Fruit fly (Drosophila melanogaster) whole organism: Measurements from ENCODE around the gene CG14961.

Experiments
- CG8478 ChIP-seq: fragments of >200 bp; optimal IDR thresholded peaks from 2 replicates; lab custom pipeline; 2018; ENCODE audit warnings: inconsistent platforms
- Dll ChIP-seq: fragments of >200 bp; optimal IDR thresholded peaks from 2 replicates; lab custom pipeline; 2017
- EcR ChIP-seq, 2 experiments: fragments of >200 bp; optimal IDR thresholded peaks; 2 replicates each; lab custom pipeline; 2017; ENCODE audit warnings: missing biosample characterization in 2 of 2, missing genetic modification characterization in 2 of 2, missing genetic modification reagents in 2 of 2
- pan ChIP-seq: fragments of >200 bp; optimal IDR thresholded peaks from 2 replicates; lab custom pipeline; 2017
- psq ChIP-seq: fragments of >200 bp; optimal IDR thresholded peaks from 2 replicates; lab custom pipeline; 2017
- usp ChIP-seq: fragments of >200 bp; optimal IDR thresholded peaks from 2 replicates; lab custom pipeline; 2017; ENCODE audit warnings: missing biosample characterization, missing genetic modification characterization, mixed read lengths

CG14961 gene

DNA sequence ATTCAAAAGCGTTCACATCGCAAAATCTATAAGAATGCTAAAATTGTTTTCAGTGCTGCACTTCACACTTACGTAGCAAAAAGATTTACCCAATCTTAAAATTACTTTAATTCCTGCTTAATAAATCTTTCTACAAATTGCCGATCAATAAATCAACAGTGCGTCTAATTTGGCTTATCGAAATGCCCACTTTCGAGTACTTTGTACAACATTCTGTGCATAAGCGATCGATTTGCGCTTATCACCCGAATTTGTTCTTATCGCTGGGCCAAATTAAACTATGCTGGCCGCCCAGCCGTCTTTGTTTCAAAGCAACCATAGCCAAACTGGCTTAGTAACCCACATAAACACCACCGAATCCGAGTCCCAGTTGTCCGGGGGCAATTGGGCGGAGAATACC, 23.3 kb upstream of the CG14961 start:
- TF ChIP-seq psq (lab: Kevin White, UChicago) (no peak), CG8478 (lab: Kevin White, UChicago) (no peak), pan (lab: Kevin White, UChicago) (no peak), Dll (lab: Kevin White, UChicago) (no peak), usp (GFP tag; lab: Kevin White, UChicago) (no peak), EcR (GFP tag; optimal IDR thresholded peaks at IDR 0.05; lab: Kevin White, UChicago) (no peak)

DNA sequence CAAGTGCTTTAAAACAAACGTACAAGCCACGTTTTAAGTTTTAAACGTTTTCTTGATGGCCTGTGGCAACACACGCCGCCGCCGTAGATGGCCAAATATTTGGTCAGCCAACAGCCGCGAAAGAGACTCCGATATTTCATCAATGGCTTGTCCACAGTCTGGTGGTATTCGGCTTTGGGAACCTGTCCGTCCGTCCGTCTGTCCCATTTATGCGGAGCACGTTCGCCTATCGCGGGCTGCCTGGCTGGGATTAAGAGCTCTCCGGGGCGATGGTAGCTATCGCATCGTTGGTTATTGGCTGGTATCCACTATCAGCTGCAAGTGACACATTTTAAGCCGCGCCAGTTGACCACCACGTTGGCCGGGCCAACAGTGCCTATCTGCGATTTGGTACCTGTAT, 22.3 kb upstream of the CG14961 start:
- no peak for TF ChIP-seq Dll (lab: Kevin White, UChicago)
- TF ChIP-seq usp (GFP tag; lab: Kevin White, UChicago) = no peak
- no peak for TF ChIP-seq psq (lab: Kevin White, UChicago)
- TF ChIP-seq CG8478 (lab: Kevin White, UChicago) = no peak
- no peak for TF ChIP-seq pan (lab: Kevin White, UChicago)
- no peak for TF ChIP-seq EcR (GFP tag; optimal IDR thresholded peaks at IDR 0.05; lab: Kevin White, UChicago)

DNA sequence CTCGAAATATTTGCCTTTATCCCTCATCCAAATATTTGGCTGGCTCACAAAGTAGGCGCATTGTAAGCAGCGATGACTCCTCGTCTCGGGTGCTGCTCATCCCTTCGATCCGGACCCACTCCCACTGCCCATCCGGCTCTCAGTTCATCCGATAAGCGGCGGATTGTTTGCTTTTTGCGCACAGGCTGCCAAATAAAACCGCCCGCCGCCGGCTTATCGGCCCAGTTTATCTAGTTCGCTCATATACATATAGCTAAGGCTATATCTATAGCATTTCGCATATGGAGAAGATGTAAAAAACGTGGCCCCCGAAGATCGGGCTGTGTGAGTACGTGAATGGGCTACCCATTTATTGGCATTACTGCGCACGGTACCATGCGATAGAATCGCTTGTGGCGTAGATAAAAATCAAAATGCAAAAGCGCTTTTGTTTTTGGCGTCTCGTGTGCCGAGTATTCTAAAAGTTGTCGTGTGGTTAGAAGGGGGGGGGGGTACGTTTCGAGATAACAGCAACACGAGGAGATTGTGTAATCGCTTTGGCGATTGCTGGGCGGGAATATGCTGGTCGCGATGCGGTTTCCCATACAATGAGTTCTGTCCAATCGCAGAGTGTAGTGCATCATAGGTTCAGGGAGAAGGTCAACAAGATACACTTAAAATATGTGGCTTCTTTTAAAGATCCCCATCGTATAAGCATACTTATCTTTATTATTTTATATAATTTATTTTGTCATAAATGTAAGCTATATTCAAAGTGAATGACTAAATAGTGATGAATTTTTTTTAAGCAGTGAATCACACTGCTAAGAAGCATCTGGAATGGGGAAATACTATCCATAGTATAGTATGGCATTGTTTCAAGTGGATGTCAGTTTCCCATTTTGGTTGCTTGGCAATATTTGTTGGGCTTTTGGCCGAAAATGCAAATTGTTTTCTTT, 20.9 kb upstream of the CG14961 start:
- TF ChIP-seq psq (lab: Kevin White, UChicago) = no peak
- no peak for TF ChIP-seq pan (lab: Kevin White, UChicago)
- TF ChIP-seq EcR (GFP tag; optimal IDR thresholded peaks at IDR 0.05; lab: Kevin White, UChicago) = no peak
- TF ChIP-seq CG8478 (lab: Kevin White, UChicago) = no peak
- no peak for TF ChIP-seq Dll (lab: Kevin White, UChicago)
- TF ChIP-seq usp (GFP tag; lab: Kevin White, UChicago) = no peak

DNA sequence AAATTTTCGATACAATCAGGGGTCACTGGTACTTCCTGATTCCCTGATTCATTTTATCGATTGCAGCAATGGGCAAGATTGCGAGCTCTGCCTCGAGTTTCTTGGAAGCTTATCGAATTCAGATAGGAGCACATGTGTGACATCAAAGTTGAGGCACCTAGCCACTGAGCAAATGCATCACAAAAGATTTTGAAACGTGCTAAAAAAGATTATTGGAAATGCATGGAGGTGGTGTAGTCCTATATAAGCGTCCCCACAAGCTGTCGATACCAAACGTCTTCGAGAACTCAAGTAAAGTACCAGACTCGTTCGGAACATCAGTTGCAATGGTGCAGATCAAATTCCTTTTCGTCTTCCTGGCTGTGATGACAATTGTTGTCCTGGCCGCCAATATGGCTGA, 15.8 kb upstream of the CG14961 start, which contains the start of gene Drsl2:
Gene Drsl2, plus strand, starts transcription at position 301 of the 400 bp plus-strand sequence.
- TF ChIP-seq CG8478 (lab: Kevin White, UChicago) (no peak), pan (lab: Kevin White, UChicago) (no peak), psq (lab: Kevin White, UChicago) (no peak), Dll (lab: Kevin White, UChicago) (no peak), EcR (GFP tag; optimal IDR thresholded peaks at IDR 0.05; lab: Kevin White, UChicago) (no peak), usp (GFP tag; lab: Kevin White, UChicago) (no peak)

DNA sequence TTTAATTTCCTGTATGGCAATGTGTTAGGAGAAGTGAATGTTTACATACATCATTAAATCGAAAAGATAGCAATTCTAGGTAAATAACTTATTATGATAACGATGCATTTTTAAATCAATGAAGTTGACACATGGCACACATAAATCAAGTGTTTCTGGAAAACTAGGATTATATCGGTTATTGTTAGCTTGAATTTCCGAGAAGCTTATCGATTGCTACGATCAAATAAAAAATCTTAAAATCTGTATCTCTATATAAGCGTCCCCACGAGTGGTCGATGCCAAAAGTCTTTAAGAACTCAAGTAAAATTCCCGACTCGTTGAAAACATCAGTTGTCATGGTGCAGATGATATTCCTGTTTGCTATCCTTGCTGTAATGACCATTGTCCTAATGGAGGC, 15.2 kb upstream of the CG14961 start, which contains the start of gene Drsl3:
Gene Drsl3, plus strand, starts transcription at position 301 of the 400 bp plus-strand sequence.
- no peak for TF ChIP-seq psq (lab: Kevin White, UChicago)
- no peak for TF ChIP-seq usp (GFP tag; lab: Kevin White, UChicago)
- no peak for TF ChIP-seq pan (lab: Kevin White, UChicago)
- TF ChIP-seq EcR (GFP tag; optimal IDR thresholded peaks at IDR 0.05; lab: Kevin White, UChicago) = no peak
- no peak for TF ChIP-seq Dll (lab: Kevin White, UChicago)
- TF ChIP-seq CG8478 (lab: Kevin White, UChicago) = no peak

DNA sequence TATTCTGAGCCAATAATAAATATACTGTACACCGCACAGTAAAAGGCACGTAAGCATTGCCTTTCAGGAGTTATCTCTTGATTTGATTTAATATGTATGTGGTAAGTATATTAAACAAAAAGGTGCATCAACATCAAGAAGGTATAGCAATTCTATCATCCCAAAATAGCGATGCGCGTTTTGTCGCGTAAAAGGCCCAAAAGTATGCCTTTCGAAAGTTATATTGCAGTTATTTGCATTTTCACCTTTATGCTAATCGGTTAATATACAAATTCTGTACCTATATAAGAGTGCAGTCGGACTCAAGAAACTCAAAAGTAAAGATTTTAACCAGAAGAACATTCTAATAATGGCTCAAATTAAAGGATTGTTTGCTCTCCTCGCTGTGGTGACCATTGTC, 14.6 kb upstream of the CG14961 start, which contains the start of gene Drsl4:
Gene Drsl4, plus strand, starts transcription at position 333 of the 400 bp plus-strand sequence.
- TF ChIP-seq CG8478 (lab: Kevin White, UChicago) (no peak), Dll (lab: Kevin White, UChicago) (no peak), usp (GFP tag; lab: Kevin White, UChicago) (no peak), psq (lab: Kevin White, UChicago) (no peak), pan (lab: Kevin White, UChicago) (no peak), EcR (GFP tag; optimal IDR thresholded peaks at IDR 0.05; lab: Kevin White, UChicago) (no peak)

DNA sequence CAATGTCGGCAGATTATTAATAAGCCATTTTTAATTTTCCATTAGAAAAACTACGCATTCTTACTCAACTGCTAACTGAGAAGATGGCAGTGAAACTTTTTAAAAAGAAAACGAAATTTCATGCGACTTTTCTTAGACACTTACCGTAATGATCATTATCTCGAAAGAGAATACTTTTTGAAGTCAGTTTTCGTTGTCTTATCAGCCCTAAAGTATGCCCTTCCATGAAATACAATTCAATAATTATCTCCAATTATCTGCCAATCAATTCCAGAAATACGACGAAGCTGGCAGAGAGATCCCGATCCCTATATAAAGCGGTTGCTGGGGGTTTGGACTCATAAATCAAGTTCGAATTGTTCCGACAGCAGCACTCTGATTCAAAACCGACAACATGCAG, 13.4 kb upstream of the CG14961 start, which contains the start of gene Drsl5:
Gene Drsl5, plus strand, starts transcription at position 341 of the 400 bp plus-strand sequence.
- TF ChIP-seq EcR (GFP tag; optimal IDR thresholded peaks at IDR 0.05; lab: Kevin White, UChicago) (no peak), pan (lab: Kevin White, UChicago) (no peak), CG8478 (lab: Kevin White, UChicago) (no peak)

DNA sequence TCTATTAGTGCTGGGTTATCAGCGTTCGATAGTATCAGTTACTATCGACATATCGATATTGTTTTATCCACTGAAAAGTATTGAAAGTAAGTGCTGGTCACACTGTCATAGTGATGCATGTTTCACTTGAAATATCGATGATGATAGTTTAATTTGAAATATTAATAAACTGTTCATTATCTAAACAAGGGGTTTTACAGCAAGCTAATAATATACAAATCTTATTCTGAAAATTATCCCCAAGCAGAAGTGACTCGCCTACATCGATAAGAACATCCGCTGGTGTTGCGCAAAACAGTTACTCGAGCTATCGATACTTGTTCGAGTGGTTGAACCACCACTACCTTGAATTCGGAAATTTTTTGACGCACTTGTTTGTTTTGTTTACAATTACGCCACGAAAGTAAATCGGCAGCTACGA, 10.6 kb upstream of the CG14961 start, which contains the start of the genes PIG-C, CG12016 and Dpm2:
Gene PIG-C, minus strand, starts transcription at position 10 of the 421 bp plus-strand sequence.
Gene CG12016, plus strand, starts transcription at position 333 of the 421 bp plus-strand sequence.
Gene Dpm2, plus strand, starts transcription at position 333 of the 421 bp plus-strand sequence.
- TF ChIP-seq pan (lab: Kevin White, UChicago) = no peak
- no peak for TF ChIP-seq EcR (GFP tag; optimal IDR thresholded peaks at IDR 0.05; lab: Kevin White, UChicago)
- no peak for TF ChIP-seq psq (lab: Kevin White, UChicago)
- no peak for TF ChIP-seq usp (GFP tag; lab: Kevin White, UChicago)
- TF ChIP-seq CG8478 (lab: Kevin White, UChicago) = no peak
- TF ChIP-seq Dll (lab: Kevin White, UChicago) = no peak

DNA sequence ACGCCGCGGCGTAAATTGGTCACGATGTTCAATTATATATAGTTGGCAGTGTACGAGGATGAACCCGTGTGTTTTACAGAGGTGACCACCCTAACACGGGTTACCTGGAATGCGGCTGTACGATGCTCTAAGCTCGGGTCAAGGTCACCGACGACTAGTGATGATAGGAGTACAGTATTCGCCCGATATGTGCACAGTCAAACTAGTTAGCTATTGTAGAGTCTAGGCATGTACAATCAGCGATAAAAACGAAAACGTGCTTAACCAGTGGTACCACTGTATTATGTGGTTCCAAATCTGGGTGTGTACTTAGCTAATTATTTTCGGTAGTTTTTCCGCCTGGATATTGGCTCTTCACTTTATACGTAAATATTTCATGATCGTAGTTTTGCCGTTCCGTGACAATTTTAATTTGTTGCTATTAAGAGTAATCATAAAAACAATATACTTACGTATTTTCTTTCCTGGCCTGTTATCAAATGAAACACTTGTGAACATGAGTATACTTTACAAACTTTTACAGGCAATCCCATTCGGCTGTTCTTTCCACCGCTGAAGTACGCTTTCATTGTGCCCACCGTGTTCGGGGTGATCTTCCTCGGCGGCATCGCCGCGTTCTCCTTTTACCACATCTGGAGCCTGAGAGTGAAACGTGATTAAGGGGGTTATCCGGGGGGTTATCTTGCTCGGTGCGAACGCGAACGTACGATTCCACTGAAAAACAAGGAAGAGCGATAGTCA, 9.7 kb upstream of the CG14961 start:
- TF ChIP-seq psq (lab: Kevin White, UChicago) = no peak
- no peak for TF ChIP-seq EcR (GFP tag; optimal IDR thresholded peaks at IDR 0.05; lab: Kevin White, UChicago)

DNA sequence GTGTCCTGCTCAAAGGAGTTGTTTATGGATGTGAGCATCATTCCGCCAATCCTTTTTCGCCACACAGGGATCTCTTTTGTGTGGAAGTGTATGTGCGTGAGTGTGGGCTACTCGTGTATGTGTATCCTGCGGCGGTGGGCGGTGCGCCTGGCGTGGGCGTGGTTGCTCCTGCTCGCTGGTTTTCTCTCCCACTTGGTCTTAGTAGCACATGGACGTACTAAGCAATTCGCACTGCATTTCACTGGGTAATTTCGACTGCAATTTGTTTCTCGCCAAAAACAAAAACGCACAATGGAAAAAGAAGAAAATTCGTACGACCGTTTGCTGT, 4.3 kb upstream of the CG14961 start:
- TF ChIP-seq psq (lab: Kevin White, UChicago) (no peak), Dll (lab: Kevin White, UChicago) (no peak), CG8478 (lab: Kevin White, UChicago) (no peak), usp (GFP tag; lab: Kevin White, UChicago) (no peak), pan (lab: Kevin White, UChicago) (no peak), EcR (GFP tag; optimal IDR thresholded peaks at IDR 0.05; lab: Kevin White, UChicago) (no peak)
